Fruit fly (Drosophila melanogaster) whole organism, embryonic: ENCODE results near the gene Hacd1.

Experiments used
- Abd-B ChIP-seq: fragments of 200-800 bp; sonication (Bioruptor generic); optimal IDR thresholded peaks from 2 replicates; lab custom pipeline; 2018; ENCODE audit warnings: missing biosample characterization, mild to moderate bottlenecking, missing genetic modification characterization, moderate library complexity
- B-H1 ChIP-seq: fragments of 200-800 bp; sonication (Bioruptor generic); IDR thresholded peaks from 3 replicates; pipeline ENCODE4 v1.3.6; 2022; ENCODE audit warnings: missing biosample characterization, missing genetic modification characterization
- CG1024 ChIP-seq: fragments of 200-800 bp; sonication (Bioruptor generic); IDR thresholded peaks from 2 replicates; pipeline ENCODE4 v1.3.6; 2022; ENCODE audit warnings: missing biosample characterization, missing genetic modification characterization
- CG10274 ChIP-seq: fragments of 200-800 bp; sonication (Bioruptor generic); optimal IDR thresholded peaks from 3 replicates; lab custom pipeline; 2017; ENCODE audit warnings: missing biosample characterization, mild to moderate bottlenecking, missing genetic modification characterization
- CG10565 ChIP-seq: fragments of 200-800 bp; sonication (Bioruptor generic); optimal IDR thresholded peaks from 3 replicates; lab custom pipeline; 2016; ENCODE audit warnings: missing biosample characterization, mild to moderate bottlenecking, missing genetic modification characterization
- CG10979 ChIP-seq: fragments of 200-800 bp; sonication (Bioruptor generic); optimal IDR thresholded peaks from 2 replicates; lab custom pipeline; 2018; ENCODE audit warnings: missing biosample characterization, mild to moderate bottlenecking, missing genetic modification characterization, moderate library complexity
- CG11085 ChIP-seq: fragments of 200-800 bp; sonication (Bioruptor generic); IDR thresholded peaks from 2 replicates; pipeline ENCODE4 v1.3.6; 2022; ENCODE audit warnings: missing biosample characterization, missing genetic modification characterization
- CG12155 ChIP-seq: fragments of 200-800 bp; sonication (Bioruptor generic); optimal IDR thresholded peaks from 3 replicates; lab custom pipeline; 2016; ENCODE audit warnings: missing biosample characterization, missing genetic modification characterization
- CG12299 ChIP-seq: fragments of 200-800 bp; sonication (Bioruptor generic); optimal IDR thresholded peaks from 2 replicates; lab custom pipeline; 2018; ENCODE audit warnings: missing biosample characterization, mild to moderate bottlenecking, missing genetic modification characterization
- CG12942 ChIP-seq: fragments of 200-800 bp; sonication (Bioruptor generic); optimal IDR thresholded peaks from 3 replicates; lab custom pipeline; 2016; ENCODE audit warnings: missing biosample characterization, missing genetic modification characterization
- CG13775 ChIP-seq: fragments of 200-800 bp; sonication (Bioruptor generic); optimal IDR thresholded peaks from 3 replicates; lab custom pipeline; 2017; ENCODE audit warnings: missing biosample characterization, mild to moderate bottlenecking, missing genetic modification characterization
- CG14860 ChIP-seq: fragments of 200-800 bp; sonication (Bioruptor generic); IDR thresholded peaks from 3 replicates; pipeline ENCODE4 v1.3.6; 2022; ENCODE audit warnings: missing biosample characterization, missing genetic modification characterization; ENCODE audit not compliant: partially characterized antibody
- CG15269 ChIP-seq: fragments of 200-800 bp; sonication (Bioruptor generic); optimal IDR thresholded peaks from 2 replicates; lab custom pipeline; 2018; ENCODE audit warnings: missing biosample characterization, mild to moderate bottlenecking, missing genetic modification characterization, moderate library complexity
- CG16813 ChIP-seq: fragments of 200-800 bp; sonication (Bioruptor generic); IDR thresholded peaks from 3 replicates; pipeline ENCODE4 v1.3.6; 2022; ENCODE audit warnings: missing biosample characterization, missing genetic modification characterization; ENCODE audit not compliant: partially characterized antibody
- CG1792 ChIP-seq: fragments of 200-800 bp; sonication (Bioruptor generic); optimal IDR thresholded peaks from 2 replicates; lab custom pipeline; 2016; ENCODE audit warnings: missing biosample characterization, missing genetic modification characterization
- CG18011 ChIP-seq: fragments of 200-800 bp; sonication (Bioruptor generic); optimal IDR thresholded peaks from 2 replicates; lab custom pipeline; 2017; ENCODE audit warnings: missing biosample characterization, missing genetic modification characterization, mild to moderate bottlenecking, moderate library complexity, missing genotype
- CG30403 ChIP-seq: fragments of 200-800 bp; sonication (Bioruptor generic); optimal IDR thresholded peaks from 3 replicates; lab custom pipeline; 2016; ENCODE audit warnings: missing biosample characterization, missing genetic modification characterization
- CG3163 ChIP-seq: fragments of 200-800 bp; sonication (Bioruptor generic); optimal IDR thresholded peaks from 3 replicates; lab custom pipeline; 2016; ENCODE audit warnings: missing biosample characterization, missing genetic modification characterization
- CG3281 ChIP-seq: fragments of 200-800 bp; sonication (Bioruptor generic); optimal IDR thresholded peaks from 3 replicates; lab custom pipeline; 2017; ENCODE audit warnings: missing biosample characterization, mild to moderate bottlenecking, missing genetic modification characterization
- CG34376 ChIP-seq: fragments of 200-800 bp; sonication (Bioruptor generic); optimal IDR thresholded peaks from 2 replicates; lab custom pipeline; 2018; ENCODE audit warnings: missing biosample characterization, mild to moderate bottlenecking, missing genetic modification characterization
- CG4328 ChIP-seq: fragments of 200-800 bp; sonication (Bioruptor generic); optimal IDR thresholded peaks from 3 replicates; lab custom pipeline; 2017; ENCODE audit warnings: missing biosample characterization, missing genetic modification reagents, missing genetic modification characterization
- CG4404 ChIP-seq: fragments of 200-800 bp; sonication (Bioruptor generic); IDR thresholded peaks from 2 replicates; pipeline ENCODE4 v1.3.6; 2022; ENCODE audit warnings: missing biosample characterization, missing genetic modification characterization
- CG4820 ChIP-seq: fragments of 200-800 bp; sonication (Bioruptor generic); optimal IDR thresholded peaks from 3 replicates; lab custom pipeline; 2016; ENCODE audit warnings: missing biosample characterization, missing genetic modification characterization
- CG9876 ChIP-seq: fragments of 200-800 bp; sonication (Bioruptor generic); optimal IDR thresholded peaks from 2 replicates; lab custom pipeline; 2016; ENCODE audit warnings: missing biosample characterization, missing genetic modification characterization
- D19A ChIP-seq: fragments of 200-800 bp; optimal IDR thresholded peaks from 3 replicates; lab custom pipeline; 2019; ENCODE audit warnings: missing biosample characterization, mild to moderate bottlenecking, missing genetic modification characterization, moderate library complexity
- Dbx ChIP-seq: fragments of 200-800 bp; sonication (Bioruptor generic); IDR thresholded peaks from 3 replicates; pipeline ENCODE4 v1.3.6; 2022; ENCODE audit warnings: missing biosample characterization, missing genetic modification characterization
- Dek ChIP-seq: fragments of 200-800 bp; sonication (Bioruptor generic); optimal IDR thresholded peaks from 3 replicates; lab custom pipeline; 2019; ENCODE audit warnings: missing biosample characterization, mild to moderate bottlenecking, missing genetic modification characterization, moderate library complexity
- Dip3 ChIP-seq: fragments of 200-800 bp; sonication (Bioruptor generic); optimal IDR thresholded peaks from 3 replicates; lab custom pipeline; 2016; ENCODE audit warnings: missing biosample characterization, missing genetic modification characterization
- Doc3 ChIP-seq: fragments of 200-800 bp; sonication (Bioruptor generic); IDR thresholded peaks from 3 replicates; pipeline ENCODE4 v1.3.6; 2022; ENCODE audit warnings: missing biosample characterization, missing genetic modification characterization; ENCODE audit not compliant: partially characterized antibody
- Gsc ChIP-seq: fragments of 200-800 bp; sonication (Bioruptor generic); IDR thresholded peaks from 2 replicates; pipeline ENCODE4 v1.3.6; 2022; ENCODE audit warnings: missing biosample characterization, missing genetic modification characterization
- Hr51 ChIP-seq, 2 experiments: fragments of 200-800 bp; sonication (Bioruptor generic); optimal IDR thresholded peaks; 2 replicates in 1 of 2; 3 replicates in 1 of 2; lab custom pipeline; 2016 to 2018; ENCODE audit warnings: missing biosample characterization in 2 of 2, missing genetic modification characterization in 2 of 2, mild to moderate bottlenecking in 1 of 2, moderate library complexity in 1 of 2
- MTF-1 ChIP-seq: fragments of 200-800 bp; sonication (Bioruptor generic); optimal IDR thresholded peaks from 2 replicates; lab custom pipeline; 2018; ENCODE audit warnings: missing biosample characterization, mild to moderate bottlenecking, missing genetic modification characterization, borderline replicate concordance
- al ChIP-seq: fragments of 200-800 bp; sonication (Bioruptor generic); IDR thresholded peaks from 2 replicates; pipeline ENCODE4 v1.3.6; 2022; ENCODE audit warnings: missing biosample characterization, missing genetic modification characterization
- cad ChIP-seq: fragments of >200 bp; optimal IDR thresholded peaks from 2 replicates; lab custom pipeline; 2017; ENCODE audit warnings: missing biosample characterization, missing genetic modification characterization
- cas ChIP-seq: fragments of 200-800 bp; sonication (Bioruptor generic); IDR thresholded peaks from 2 replicates; pipeline ENCODE4 v1.3.6; 2022; ENCODE audit warnings: missing biosample characterization, missing genetic modification characterization
- cato ChIP-seq: fragments of 200-800 bp; sonication (Bioruptor generic); optimal IDR thresholded peaks from 2 replicates; lab custom pipeline; 2016; ENCODE audit warnings: missing biosample characterization, missing genetic modification characterization, borderline replicate concordance
- chn ChIP-seq: fragments of 200-800 bp; sonication (Bioruptor generic); optimal IDR thresholded peaks from 2 replicates; lab custom pipeline; 2016; ENCODE audit warnings: missing biosample characterization, missing genetic modification characterization
- gce ChIP-seq: fragments of 200-800 bp; sonication (Bioruptor generic); IDR thresholded peaks from 3 replicates; pipeline ENCODE4 v1.3.6; 2022; ENCODE audit warnings: missing biosample characterization, missing genetic modification characterization
- her ChIP-seq: fragments of 200-800 bp; sonication (Bioruptor generic); optimal IDR thresholded peaks from 2 replicates; lab custom pipeline; 2016; ENCODE audit warnings: missing biosample characterization, missing genetic modification characterization
- hth ChIP-seq: fragments of >200 bp; optimal IDR thresholded peaks from 2 replicates; lab custom pipeline; 2017; ENCODE audit warnings: inconsistent platforms
- jumu ChIP-seq: fragments of 200-800 bp; sonication (Bioruptor generic); optimal IDR thresholded peaks from 3 replicates; lab custom pipeline; 2016; ENCODE audit warnings: missing biosample characterization, missing genetic modification characterization
- prd ChIP-seq, 3 experiments: fragments of >200 bp in 2 of 3; fragments of 200-800 bp in 1 of 3; sonication (Bioruptor generic) in 1 of 3; optimal IDR thresholded peaks in 2 of 3; IDR thresholded peaks in 1 of 3; 2 replicates in 2 of 3; 3 replicates in 1 of 3; pipeline versions ENCODE4 v1.3.6 to Lab custom; 2017 to 2022; ENCODE audit warnings: missing biosample characterization in 1 of 3, missing genetic modification characterization in 1 of 3
- pum ChIP-seq: fragments of 200-800 bp; sonication (Bioruptor generic); optimal IDR thresholded peaks from 2 replicates; lab custom pipeline; 2016; ENCODE audit warnings: missing biosample characterization, missing genetic modification characterization
- ranshi ChIP-seq: fragments of 200-800 bp; sonication (Bioruptor generic); IDR thresholded peaks from 2 replicates; pipeline ENCODE4 v1.3.6; 2022; ENCODE audit warnings: missing biosample characterization, missing genetic modification characterization
- run ChIP-seq: fragments of 200-800 bp; sonication (Bioruptor generic); optimal IDR thresholded peaks from 3 replicates; lab custom pipeline; 2018; ENCODE audit warnings: missing biosample characterization, mild to moderate bottlenecking, missing genetic modification characterization
- sna ChIP-seq: fragments of 200-800 bp; sonication (Bioruptor generic); IDR thresholded peaks from 2 replicates; pipeline ENCODE4 v1.3.6; 2022; ENCODE audit warnings: missing biosample characterization, missing genetic modification characterization; ENCODE audit not compliant: partially characterized antibody
- tap ChIP-seq: fragments of 200-800 bp; optimal IDR thresholded peaks from 3 replicates; lab custom pipeline; 2019; ENCODE audit warnings: missing biosample characterization, mild to moderate bottlenecking, missing genetic modification characterization, moderate library complexity
- tio ChIP-seq: fragments of 200-800 bp; sonication (Bioruptor generic); optimal IDR thresholded peaks from 2 replicates; lab custom pipeline; 2017; ENCODE audit warnings: missing biosample characterization, missing genetic modification characterization, inconsistent platforms
- trh ChIP-seq: fragments of 200-800 bp; sonication (Bioruptor generic); optimal IDR thresholded peaks from 2 replicates; lab custom pipeline; 2016; ENCODE audit warnings: missing biosample characterization, missing genetic modification characterization
- tup ChIP-seq: fragments of 200-800 bp; sonication (Bioruptor generic); optimal IDR thresholded peaks from 2 replicates; lab custom pipeline; 2016; ENCODE audit warnings: missing biosample characterization, mild to moderate bottlenecking, missing genetic modification characterization, moderate library complexity
- zf30C ChIP-seq: fragments of 200-800 bp; sonication (Bioruptor generic); optimal IDR thresholded peaks from 3 replicates; lab custom pipeline; 2018; ENCODE audit warnings: missing biosample characterization, mild to moderate bottlenecking, missing genetic modification characterization

Gene Hacd1

DNA sequence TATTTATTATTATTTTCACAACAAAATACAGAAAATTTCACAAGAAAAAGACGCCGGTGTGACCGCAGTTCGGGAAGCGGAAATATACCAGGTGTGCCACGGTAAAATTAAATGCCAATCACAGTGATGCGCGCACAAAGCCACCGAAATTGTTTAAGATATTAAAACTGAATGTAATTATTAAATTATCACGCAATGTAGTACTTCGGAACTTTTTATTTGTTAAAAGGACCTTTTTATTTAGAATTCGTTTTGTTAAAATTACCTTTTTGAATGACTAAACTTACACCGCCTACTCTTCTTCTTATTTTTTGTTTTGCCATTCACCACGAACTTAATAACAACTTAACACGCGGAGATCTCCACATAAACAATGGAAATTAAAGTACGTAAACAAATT is 14.1 kb downstream of the Hacd1 start, which contains the start of the genes CG6686 and CG34163 (continued):
- TF ChIP-seq CG12942, result no peak
- peak; percentile 53 for TF ChIP-seq jumu (GFP tag; lab: Kevin White, UChicago)
- TF ChIP-seq CG34376 (GFP tag; lab: Kevin White, UChicago), result peak; percentile 17
- peak; percentile 69 for TF ChIP-seq CG30403
- peak; percentile 15 for TF ChIP-seq CG12155
- peak; percentile 42 for TF ChIP-seq CG4820
- no peak for TF ChIP-seq CG14860 (GFP tag; lab: Robert Waterston, UW)
- TF ChIP-seq Hr51 (GFP tag; optimal IDR thresholded peaks at IDR 0.05; lab: Kevin White, UChicago), result peak in 1 of 2 experiments; percentile 54
- TF ChIP-seq CG15269 (tag; lab: Kevin White, UChicago), result no peak
- no peak for TF ChIP-seq run (tag; lab: Kevin White, UChicago)
- TF ChIP-seq CG1024, result no peak
- no peak for TF ChIP-seq B-H1 (GFP tag; lab: Robert Waterston, UW)
- TF ChIP-seq D19A (tag; lab: Kevin White, UChicago), result no peak
- TF ChIP-seq Dek (tag; lab: Kevin White, UChicago), result no peak
- peak; percentile 56 for TF ChIP-seq Dip3 (GFP tag; lab: Kevin White, UChicago)
- peak; percentile 9 for TF ChIP-seq CG9876 (GFP tag; lab: Kevin White, UChicago)
- TF ChIP-seq chn (GFP tag; lab: Kevin White, UChicago), result peak; percentile 21
- no peak for TF ChIP-seq CG11085 (GFP tag; lab: Robert Waterston, UW)
- no peak for TF ChIP-seq cad
- no peak for TF ChIP-seq CG3163
- no peak for TF ChIP-seq zf30C (GFP tag; lab: Kevin White, UChicago)
- TF ChIP-seq CG10565 (GFP tag; lab: Kevin White, UChicago), result no peak
- peak; percentile 42 for TF ChIP-seq CG13775
- peak; percentile 34 for TF ChIP-seq CG10979 (tag; lab: Kevin White, UChicago)
- no peak for TF ChIP-seq cas (GFP tag; lab: Robert Waterston, UW)
- peak; percentile 14 for TF ChIP-seq CG18011 (GFP tag; lab: Kevin White, UChicago)
- TF ChIP-seq CG3281 (GFP tag; lab: Kevin White, UChicago), result peak; percentile 35
- TF ChIP-seq Dbx, result no peak
- no peak for TF ChIP-seq ranshi (GFP tag; lab: Robert Waterston, UW)
- peak; percentile 37; the same call in 1 of the 2 replicates for TF ChIP-seq al (GFP tag; lab: Robert Waterston, UW)
- TF ChIP-seq CG4404, result no peak
- no peak for TF ChIP-seq tap (tag; lab: Kevin White, UChicago)
- TF ChIP-seq tup (GFP tag; lab: Kevin White, UChicago), result no peak
- TF ChIP-seq pum, result peak; percentile 37
- peak; percentile 8 for TF ChIP-seq CG1792 (GFP tag; lab: Kevin White, UChicago)
- no peak for TF ChIP-seq CG16813
- TF ChIP-seq MTF-1 (GFP tag; lab: Kevin White, UChicago), result no peak
- TF ChIP-seq trh (GFP tag; lab: Kevin White, UChicago), result no peak
- TF ChIP-seq cato (GFP tag; lab: Kevin White, UChicago), result no peak
- no peak for TF ChIP-seq Doc3 (GFP tag; lab: Robert Waterston, UW)
- peak; percentile 46 for TF ChIP-seq Abd-B
- no peak for TF ChIP-seq Gsc
- TF ChIP-seq prd (optimal IDR thresholded peaks at IDR 0.05; lab: Kevin White, UChicago), result no peak
- peak; percentile 46; the same call in 1 of the 3 replicates for TF ChIP-seq prd (GFP tag; IDR thresholded peaks at IDR 0.05; lab: Robert Waterston, UW)
- no peak for TF ChIP-seq hth
- no peak for TF ChIP-seq tio (GFP tag; lab: Kevin White, UChicago)
- no peak for TF ChIP-seq CG10274
- TF ChIP-seq her (GFP tag; lab: Kevin White, UChicago), result no peak
- TF ChIP-seq CG12299, result peak; percentile 47
- no peak for TF ChIP-seq gce (GFP tag; lab: Robert Waterston, UW)
- TF ChIP-seq sna, result no peak
- peak; percentile 29 for TF ChIP-seq CG4328 (GFP tag; lab: Kevin White, UChicago)
